Fruit fly (Drosophila melanogaster) whole organism, wandering third instar larva: Measurements from ENCODE around the gene Sfmbt.

ENCODE experiments used
- Abd-B ChIP-seq: fragments of >200 bp; optimal IDR thresholded peaks from 2 replicates; lab custom pipeline; 2017; ENCODE audit warnings: missing biosample characterization, missing genetic modification characterization
- Dfd ChIP-seq: fragments of >200 bp; optimal IDR thresholded peaks from 2 replicates; lab custom pipeline; 2017; ENCODE audit warnings: missing biosample characterization, missing genetic modification characterization
- Dif ChIP-seq: fragments of 200-275, 200-300 bp; sonication (Bioruptor generic); optimal IDR thresholded peaks from 2 replicates; lab custom pipeline; 2018; ENCODE audit warnings: missing biosample characterization, missing genetic modification characterization; ENCODE audit not compliant: partially characterized antibody
- Jra ChIP-seq: sonication (Bioruptor generic); optimal IDR thresholded peaks from 2 replicates; lab custom pipeline; 2016; ENCODE audit warnings: missing biosample characterization, missing genetic modification characterization
- OdsH ChIP-seq: fragments of 200-800 bp; sonication (Bioruptor generic); optimal IDR thresholded peaks from 2 replicates; lab custom pipeline; 2016; ENCODE audit warnings: missing biosample characterization, mild to moderate bottlenecking, missing genetic modification characterization
- Rel ChIP-seq, 2 experiments: fragments of 200-800 bp; sonication (Bioruptor generic) in 1 of 2; optimal IDR thresholded peaks; 2 replicates in 1 of 2; 3 replicates in 1 of 2; lab custom pipeline; 2016 to 2019; ENCODE audit warnings: mild to moderate bottlenecking in 2 of 2, missing biosample characterization in 2 of 2, missing genetic modification characterization in 2 of 2, moderate library complexity in 1 of 2
- ey ChIP-seq: fragments of 200-800 bp; sonication (Bioruptor generic); optimal IDR thresholded peaks from 2 replicates; lab custom pipeline; 2016; ENCODE audit warnings: missing biosample characterization, missing genetic modification characterization
- fru ChIP-seq: fragments of 200-800 bp; sonication (Bioruptor generic); optimal IDR thresholded peaks from 3 replicates; lab custom pipeline; 2016; ENCODE audit warnings: missing biosample characterization, mild to moderate bottlenecking, missing genetic modification characterization
- h ChIP-seq: fragments of 200-800 bp; sonication (Bioruptor generic); optimal IDR thresholded peaks from 3 replicates; lab custom pipeline; 2016; ENCODE audit warnings: missing biosample characterization, mild to moderate bottlenecking, missing genetic modification characterization
- jim ChIP-seq: fragments of 175-275, 200-325 bp; sonication (Bioruptor generic); optimal IDR thresholded peaks from 2 replicates; lab custom pipeline; 2016; ENCODE audit warnings: missing biosample characterization, mild to moderate bottlenecking, missing genetic modification characterization
- pan ChIP-seq: fragments of >200 bp; optimal IDR thresholded peaks from 2 replicates; lab custom pipeline; 2017
- usp ChIP-seq: fragments of >200 bp; optimal IDR thresholded peaks from 2 replicates; lab custom pipeline; 2017; ENCODE audit warnings: missing biosample characterization, missing genetic modification characterization

DNA sequence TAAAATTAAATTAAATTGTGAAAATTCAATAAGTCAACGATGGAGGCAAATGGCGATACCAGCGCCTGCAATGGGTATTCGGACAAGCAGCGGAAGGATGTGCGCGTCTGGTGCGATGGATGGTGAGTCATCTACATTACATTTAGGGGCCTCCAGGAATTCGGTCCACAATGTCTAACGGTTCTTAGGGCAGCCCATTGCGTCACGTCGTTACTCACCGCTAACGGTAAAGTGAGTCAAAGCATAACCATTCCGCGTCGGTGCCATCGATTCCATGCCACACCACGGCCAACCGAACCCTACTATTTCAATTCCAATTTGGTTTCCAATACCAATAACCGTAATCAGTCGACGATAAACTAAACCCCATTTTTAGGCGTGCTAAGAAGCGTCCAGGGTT lies 27.6 kb upstream of the Sfmbt start:
- TF ChIP-seq ey (no peak), Rel (GFP tag; optimal IDR thresholded peaks at IDR 0.05; lab: Kevin White, UChicago) (no peak), Rel (tag; optimal IDR thresholded peaks at IDR 0.05; lab: Kevin White, UChicago) (no peak), fru (GFP tag; lab: Kevin White, UChicago) (no peak), Dfd (GFP tag; lab: Kevin White, UChicago) (no peak), h (GFP tag; lab: Kevin White, UChicago) (no peak), jim (GFP tag; lab: Kevin White, UChicago) (no peak), usp (GFP tag; lab: Kevin White, UChicago) (no peak), Jra (GFP tag; lab: Kevin White, UChicago) (no peak), Dif (GFP tag; lab: Kevin White, UChicago) (no peak), OdsH (GFP tag; lab: Kevin White, UChicago) (no peak), pan (lab: Kevin White, UChicago) (no peak), Abd-B (no peak)
